Worm (Caenorhabditis elegans): ENCODE measurements around the gene F18E2.15.

F18E2.15 gene

DNA sequence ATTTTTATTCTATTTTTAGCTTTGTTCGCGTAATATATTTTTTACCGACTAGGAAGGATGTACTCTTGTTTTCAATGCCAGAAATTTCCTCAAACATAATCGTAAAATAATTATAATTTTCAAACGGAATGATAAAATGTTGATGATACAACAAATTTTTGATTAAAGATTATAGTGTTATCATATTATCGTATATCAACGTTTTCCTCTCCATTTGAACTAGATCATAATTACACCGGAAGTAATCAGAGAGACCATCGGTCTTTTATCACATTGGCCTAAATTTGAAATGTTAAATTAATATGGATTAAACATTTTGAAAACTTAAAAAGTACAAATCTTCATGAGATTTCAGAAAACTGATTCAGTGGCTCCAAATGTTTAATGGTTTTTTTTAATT is 28.1 kb downstream of the F18E2.15 start:
- TF ChIP-seq elt-1 (tag; optimal IDR thresholded peaks at IDR 0.05) (no peak), sma-9 (GFP tag; optimal IDR thresholded peaks at IDR 0.05) (peak; percentile 46), sma-9 (tag; optimal IDR thresholded peaks at IDR 0.05) (no peak), fos-1 (tag; optimal IDR thresholded peaks at IDR 0.05) (peak; percentile 62), crh-2 (tag; optimal IDR thresholded peaks at IDR 0.05) (peak; percentile 18), nhr-237 (tag; optimal IDR thresholded peaks at IDR 0.05) (no peak), egl-27 (tag; optimal IDR thresholded peaks at IDR 0.05) (no peak)

DNA sequence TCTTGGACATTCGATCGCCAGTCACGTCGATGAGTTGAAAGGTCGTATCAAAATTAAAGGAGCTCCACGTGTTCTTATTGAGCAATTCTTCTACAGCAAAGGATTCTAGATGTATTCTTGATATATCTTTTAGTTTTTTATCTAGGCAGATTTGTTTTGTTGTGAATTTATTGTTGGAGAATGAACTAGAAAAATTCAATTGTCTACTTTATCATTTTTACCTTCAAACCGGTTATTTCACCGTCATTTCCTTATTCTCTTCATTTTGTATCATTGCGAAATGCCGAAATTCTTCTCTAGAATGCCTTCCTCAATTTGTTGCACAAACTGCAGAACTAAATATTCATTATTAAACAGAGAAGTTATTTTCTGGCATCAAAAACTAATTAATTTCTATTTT is 31.6 kb downstream of the F18E2.15 start, which contains the start of gene R11D1.10:
Gene R11D1.10, plus strand, starts transcription at position 301 of the 400 bp plus-strand sequence.
- TF ChIP-seq fos-1 (tag; optimal IDR thresholded peaks at IDR 0.05): no peak
- TF ChIP-seq nhr-12 (tag; optimal IDR thresholded peaks at IDR 0.05): no peak
- no peak for TF ChIP-seq ceh-16 (tag; optimal IDR thresholded peaks at IDR 0.05)
- TF ChIP-seq aly-2 (tag; optimal IDR thresholded peaks at IDR 0.05): no peak
- no peak for TF ChIP-seq C34F6.9 (tag; optimal IDR thresholded peaks at IDR 0.05)
- TF ChIP-seq sma-9 (GFP tag; optimal IDR thresholded peaks at IDR 0.05): no peak
- no peak for TF ChIP-seq sma-9 (tag; optimal IDR thresholded peaks at IDR 0.05)
- TF ChIP-seq ceh-82 (tag; optimal IDR thresholded peaks at IDR 0.05): no peak
- no peak for TF ChIP-seq nhr-23 (tag; optimal IDR thresholded peaks at IDR 0.05)
- TF ChIP-seq mab-5 (tag; optimal IDR thresholded peaks at IDR 0.05): no peak
- no peak for TF ChIP-seq unc-62 (GFP tag; optimal IDR thresholded peaks at IDR 0.05)
- no peak for TF ChIP-seq dmd-4 (tag; optimal IDR thresholded peaks at IDR 0.05)
- no peak for TF ChIP-seq blmp-1 (tag; optimal IDR thresholded peaks at IDR 0.05; ENCODE audit: insufficient read depth)
- no peak for TF ChIP-seq nhr-6 (tag; optimal IDR thresholded peaks at IDR 0.05)
- no peak for TF ChIP-seq nhr-237 (tag; optimal IDR thresholded peaks at IDR 0.05)
- TF ChIP-seq unc-55 (GFP tag; optimal IDR thresholded peaks at IDR 0.05): no peak
- no peak for TF ChIP-seq zag-1 (tag; optimal IDR thresholded peaks at IDR 0.05)

ce11 chrV:12728062-12728665 is 32.6 kb downstream of the F18E2.15 start, which contains the start of the genes rpl-28 and mrpl-49:
Gene rpl-28 (minus strand): TSS chrV:12728112.
Gene mrpl-49 (plus strand): TSS chrV:12728631.
- TF ChIP-seq lsy-2 (tag; optimal IDR thresholded peaks at IDR 0.05) (peak; percentile 64 to 93), C34F6.9 (tag; optimal IDR thresholded peaks at IDR 0.05) (peak; percentile 96), unc-55 (GFP tag; optimal IDR thresholded peaks at IDR 0.05) (peak; percentile 98), lin-39 (tag; optimal IDR thresholded peaks at IDR 0.05) (no peak), elt-3 (tag; optimal IDR thresholded peaks at IDR 0.05) (no peak), nhr-237 (tag; optimal IDR thresholded peaks at IDR 0.05) (no peak), ztf-1 (GFP tag; conservative IDR thresholded peaks at IDR 0.05) (no peak), sma-3 (GFP tag; optimal IDR thresholded peaks at IDR 0.05) (peak; percentile 80), ceh-16 (tag; optimal IDR thresholded peaks at IDR 0.05) (peak; percentile 40), skn-1 (tag; optimal IDR thresholded peaks at IDR 0.05) (peak; percentile 49), mbf-1 (tag; optimal IDR thresholded peaks at IDR 0.05) (no peak), nhr-6 (tag; optimal IDR thresholded peaks at IDR 0.05) (no peak), peb-1 (tag; optimal IDR thresholded peaks at IDR 0.05) (no peak), unc-39 (tag; optimal IDR thresholded peaks at IDR 0.05) (no peak), ztf-11 (tag; optimal IDR thresholded peaks at IDR 0.05) (no peak), blmp-1 (tag; optimal IDR thresholded peaks at IDR 0.05; ENCODE audit: insufficient read depth) (peak; percentile 74), fos-1 (tag; optimal IDR thresholded peaks at IDR 0.05) (peak; percentile 86), ZK546.5 (tag; optimal IDR thresholded peaks at IDR 0.05) (no peak), lin-11 (tag; optimal IDR thresholded peaks at IDR 0.05) (peak; percentile 85), dmd-4 (tag; optimal IDR thresholded peaks at IDR 0.05) (no peak), sem-4 (tag; optimal IDR thresholded peaks at IDR 0.05) (peak; percentile 78), ama-1 (optimal IDR thresholded peaks at IDR 0.05) (peak; percentile 50), Y55F3AM.14 (GFP tag; optimal IDR thresholded peaks at IDR 0.05) (no peak), nhr-10 (tag; optimal IDR thresholded peaks at IDR 0.05) (no peak), nhr-21 (tag; optimal IDR thresholded peaks at IDR 0.05) (peak; percentile 75), R02D3.7 (tag; optimal IDR thresholded peaks at IDR 0.05) (peak; percentile 82), nhr-25 (tag; optimal IDR thresholded peaks at IDR 0.05) (no peak), elt-1 (tag; optimal IDR thresholded peaks at IDR 0.05) (no peak), snpc-4 (tag; optimal IDR thresholded peaks at IDR 0.05) (peak; percentile 83), sma-9 (GFP tag; optimal IDR thresholded peaks at IDR 0.05) (peak; percentile 85), sma-9 (tag; optimal IDR thresholded peaks at IDR 0.05) (no peak), nhr-129 (tag; optimal IDR thresholded peaks at IDR 0.05) (peak; percentile 89), zag-1 (tag; optimal IDR thresholded peaks at IDR 0.05) (peak; percentile 36), nhr-11 (tag; optimal IDR thresholded peaks at IDR 0.05) (no peak), aly-2 (tag; optimal IDR thresholded peaks at IDR 0.05) (no peak), mab-5 (tag; optimal IDR thresholded peaks at IDR 0.05) (peak; percentile 82), ztf-4 (tag; optimal IDR thresholded peaks at IDR 0.05) (peak; percentile 70), alr-1 (tag; optimal IDR thresholded peaks at IDR 0.05) (no peak), mdl-1 (tag; optimal IDR thresholded peaks at IDR 0.05) (peak in 1 of 2 experiments; percentile 27), nhr-12 (tag; optimal IDR thresholded peaks at IDR 0.05) (no peak), unc-62 (GFP tag; optimal IDR thresholded peaks at IDR 0.05) (no peak), nhr-77 (tag; optimal IDR thresholded peaks at IDR 0.05) (no peak), ceh-82 (tag; optimal IDR thresholded peaks at IDR 0.05) (peak; percentile 2), F13H6.1 (tag; optimal IDR thresholded peaks at IDR 0.05) (peak; percentile 72)

Data from whole organism, L2 larva.